Fruit fly (Drosophila melanogaster) whole organism: Measurements from ENCODE around the gene PIG-P.

Experiments
- Dll ChIP-seq: fragments of >200 bp; optimal IDR thresholded peaks from 2 replicates; lab custom pipeline; 2017
- EcR ChIP-seq, 2 experiments: fragments of >200 bp; optimal IDR thresholded peaks; 2 replicates each; lab custom pipeline; 2017; ENCODE audit warnings: missing biosample characterization in 2 of 2, missing genetic modification characterization in 2 of 2, missing genetic modification reagents in 2 of 2
- pan ChIP-seq: fragments of >200 bp; optimal IDR thresholded peaks from 2 replicates; lab custom pipeline; 2017
- psq ChIP-seq: fragments of >200 bp; optimal IDR thresholded peaks from 2 replicates; lab custom pipeline; 2017

DNA sequence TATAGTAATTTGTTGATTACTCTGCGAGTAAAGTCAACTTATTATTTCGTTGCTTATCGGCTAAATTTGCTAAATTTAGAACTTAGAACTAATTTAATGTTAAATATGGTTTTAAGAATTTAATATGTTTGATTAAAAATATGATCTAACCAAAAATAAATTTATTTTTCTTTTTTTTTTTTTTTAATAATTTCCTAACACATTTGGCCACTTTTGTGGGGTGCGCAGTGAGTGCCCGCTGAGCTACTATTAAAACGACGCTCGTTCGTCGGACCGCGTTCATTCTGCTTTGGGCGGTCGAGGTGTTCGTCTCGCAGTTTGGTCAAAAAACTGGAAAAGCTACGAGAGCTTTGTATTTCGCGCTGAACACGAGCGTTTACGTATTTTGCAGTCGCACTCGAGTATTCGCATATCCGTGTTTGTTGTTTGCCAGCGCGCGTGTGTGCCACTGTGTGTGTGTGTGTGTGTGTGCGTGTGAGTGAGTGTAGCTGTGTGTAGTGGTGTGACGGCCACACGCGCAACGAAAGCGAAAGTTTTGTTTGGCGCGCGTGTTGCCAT lies 48.7 kb upstream of the PIG-P start, which contains the start of gene Cipc:
- no peak for TF ChIP-seq EcR (GFP tag; optimal IDR thresholded peaks at IDR 0.05; lab: Kevin White, UChicago)
- no peak for TF ChIP-seq psq (lab: Kevin White, UChicago)
- TF ChIP-seq pan (lab: Kevin White, UChicago), result no peak
- TF ChIP-seq Dll (lab: Kevin White, UChicago), result no peak
